Worm (Caenorhabditis elegans) whole organism, L4 larva: Measurements from ENCODE around the gene rpc-2.
A peak's percentile ranks its signal among the peaks of the same experiment; 100 is the strongest.

Source experiments
- D1046.2 ChIP-seq: fragments of 200-800 bp; sonication (Bioruptor generic); IDR thresholded peaks from 2 replicates; pipeline ENCODE4 v1.3.6; 2022; ENCODE audit warnings: missing genetic modification characterization, missing compliant biosample characterization
- F49E8.2 ChIP-seq: sonication (generic microtip); optimal IDR thresholded peaks from 2 replicates; lab custom pipeline; 2016; ENCODE audit warnings: missing compliant biosample characterization, mild to moderate bottlenecking, missing genetic modification characterization, borderline replicate concordance
- T26A8.4 ChIP-seq: fragments of 200-800 bp; sonication (Bioruptor generic); IDR thresholded peaks from 2 replicates; pipeline ENCODE4 v1.3.6; 2022; ENCODE audit warnings: missing genetic modification characterization, missing compliant biosample characterization
- ZK337.2 ChIP-seq: fragments of 200-800 bp; sonication (Bioruptor generic); IDR thresholded peaks from 2 replicates; pipeline ENCODE4 v1.3.6; 2022; ENCODE audit warnings: missing genetic modification reagents, missing genetic modification characterization, missing compliant biosample characterization
- ZK546.5 ChIP-seq, 2 experiments: sonication (generic microtip); optimal IDR thresholded peaks; 2 replicates each; lab custom pipeline; 2017; ENCODE audit warnings: missing biosample characterization in 2 of 2, missing genetic modification characterization in 2 of 2
- aha-1 ChIP-seq: fragments of 150-350 bp; peaks from one replicate; lab custom pipeline; 2014; ENCODE audit warnings: missing biosample characterization, missing genetic modification characterization
- arid-1 ChIP-seq: fragments of 200-800 bp; sonication (Bioruptor generic); conservative IDR thresholded peaks from 2 replicates; pipeline ENCODE4 v1.3.6; 2022; ENCODE audit warnings: missing genetic modification reagents, missing genetic modification characterization, missing compliant biosample characterization
- attf-4 ChIP-seq: sonication (generic microtip); optimal IDR thresholded peaks from 3 replicates; lab custom pipeline; 2017; ENCODE audit warnings: missing biosample characterization, missing genetic modification characterization
- ceh-20 ChIP-seq: fragments of 200-800 bp; sonication (Bioruptor generic); IDR thresholded peaks from 2 replicates; pipeline ENCODE4 v1.3.6; 2022; ENCODE audit warnings: missing genetic modification reagents, missing genetic modification characterization, missing compliant biosample characterization
- ces-1 ChIP-seq: fragments of 150-350 bp; sonication (generic microtip); optimal IDR thresholded peaks from 4 replicates; lab custom pipeline; 2014; ENCODE audit warnings: missing biosample characterization, missing genetic modification reagents, missing genetic modification characterization
- cey-2 ChIP-seq: sonication (generic microtip); optimal IDR thresholded peaks from 3 replicates; lab custom pipeline; 2017; ENCODE audit warnings: missing genetic modification characterization, mild to moderate bottlenecking, missing compliant biosample characterization, antibody characterized with exemption, borderline replicate concordance; ENCODE audit not compliant: insufficient read depth
- daf-8 ChIP-seq: fragments of 200-800 bp; sonication (Bioruptor generic); IDR thresholded peaks from 2 replicates; pipeline ENCODE4 v1.3.6; 2022; ENCODE audit warnings: missing genetic modification characterization, missing compliant biosample characterization
- dmd-6 ChIP-seq: fragments of 200-800 bp; sonication (Bioruptor generic); IDR thresholded peaks from 2 replicates; pipeline ENCODE4 v1.3.6; 2022; ENCODE audit warnings: missing genetic modification reagents, missing genetic modification characterization, missing compliant biosample characterization
- dmd-8 ChIP-seq: fragments of 200-800 bp; sonication (Bioruptor generic); IDR thresholded peaks from 2 replicates; pipeline ENCODE4 v1.3.6; 2022; ENCODE audit warnings: missing genetic modification characterization, missing compliant biosample characterization
- dpl-1 ChIP-seq: fragments of 150-350 bp; optimal IDR thresholded peaks from 2 replicates; lab custom pipeline; 2014; ENCODE audit warnings: missing biosample characterization, missing genetic modification reagents, missing genetic modification characterization
- dve-1 ChIP-seq: sonication (generic microtip); optimal IDR thresholded peaks from 2 replicates; lab custom pipeline; 2017; ENCODE audit warnings: antibody characterized with exemption, mild to moderate bottlenecking, missing genetic modification characterization, missing compliant biosample characterization; ENCODE audit not compliant: insufficient read depth
- fkh-10 ChIP-seq: fragments of 150-350 bp; optimal IDR thresholded peaks from 2 replicates; lab custom pipeline; 2014; ENCODE audit warnings: missing biosample characterization, missing genetic modification reagents, missing genetic modification characterization
- gei-8 ChIP-seq: fragments of 200-800 bp; sonication (Bioruptor generic); optimal IDR thresholded peaks from 2 replicates; lab custom pipeline; 2018; ENCODE audit warnings: mild to moderate bottlenecking, missing genetic modification characterization, missing compliant biosample characterization
- hmg-1.1 ChIP-seq: fragments of 200-800 bp; sonication (Bioruptor generic); IDR thresholded peaks from 2 replicates; pipeline ENCODE4 v1.3.6; 2022; ENCODE audit warnings: missing genetic modification reagents, missing genetic modification characterization, missing compliant biosample characterization
- lin-13 ChIP-seq: fragments of 150-350 bp; optimal IDR thresholded peaks from 2 replicates; lab custom pipeline; 2014; ENCODE audit warnings: missing biosample characterization, missing genetic modification reagents, missing genetic modification characterization
- lin-15B ChIP-seq: fragments of 150-350 bp; sonication (generic microtip); optimal IDR thresholded peaks from 3 replicates; lab custom pipeline; 2014; ENCODE audit warnings: missing biosample characterization, missing genetic modification characterization
- lin-29 ChIP-seq: fragments of 200-800 bp; sonication (Bioruptor generic); IDR thresholded peaks from 2 replicates; pipeline ENCODE4 v1.3.6; 2022; ENCODE audit warnings: missing genetic modification reagents, missing genetic modification characterization, missing compliant biosample characterization
- lsy-2 ChIP-seq, 2 experiments: fragments of 150-350 bp in 1 of 2; sonication (generic microtip) in 1 of 2; optimal IDR thresholded peaks; 2 replicates each; lab custom pipeline; 2014 to 2017; ENCODE audit warnings: missing biosample characterization in 2 of 2, missing genetic modification characterization in 2 of 2
- mes-2 ChIP-seq: sonication (generic microtip); optimal IDR thresholded peaks from 2 replicates; lab custom pipeline; 2016; ENCODE audit warnings: missing genotype, mild to moderate bottlenecking, missing genetic modification characterization, missing compliant biosample characterization; ENCODE audit not compliant: poor library complexity, severe bottlenecking
- mxl-2 ChIP-seq: fragments of 200-800 bp; sonication (Bioruptor generic); conservative IDR thresholded peaks from 2 replicates; pipeline ENCODE4 v1.3.6; 2022; ENCODE audit warnings: missing genetic modification reagents, missing genetic modification characterization, missing compliant biosample characterization
- mxl-3 ChIP-seq: fragments of 200-800 bp; sonication (Bioruptor generic); optimal IDR thresholded peaks from 2 replicates; lab custom pipeline; 2018; ENCODE audit warnings: mild to moderate bottlenecking, missing genetic modification characterization, missing compliant biosample characterization
- nhr-237 ChIP-seq: sonication (generic microtip); optimal IDR thresholded peaks from 2 replicates; lab custom pipeline; 2017; ENCODE audit warnings: missing biosample characterization, missing genetic modification characterization
- nhr-25 ChIP-seq: sonication (generic microtip); optimal IDR thresholded peaks from 2 replicates; lab custom pipeline; 2017; ENCODE audit warnings: missing genetic modification characterization, mild to moderate bottlenecking, missing compliant biosample characterization, antibody characterized with exemption, moderate library complexity, borderline replicate concordance; ENCODE audit not compliant: insufficient read depth
- nhr-28 ChIP-seq: fragments of 150-350 bp; optimal IDR thresholded peaks from 2 replicates; lab custom pipeline; 2014; ENCODE audit warnings: missing biosample characterization, missing genetic modification characterization
- nhr-48 ChIP-seq: sonication (generic microtip); optimal IDR thresholded peaks from 2 replicates; lab custom pipeline; 2016; ENCODE audit warnings: mild to moderate bottlenecking, missing genetic modification characterization, missing compliant biosample characterization
- nhr-6 ChIP-seq: fragments of 150-350 bp; optimal IDR thresholded peaks from 2 replicates; lab custom pipeline; 2014; ENCODE audit warnings: missing biosample characterization, missing genetic modification characterization
- nhr-76 ChIP-seq: fragments of 150-350 bp; optimal IDR thresholded peaks from 2 replicates; lab custom pipeline; 2014; ENCODE audit warnings: missing biosample characterization, missing genetic modification characterization
- nhr-77 ChIP-seq: fragments of 150-350 bp; optimal IDR thresholded peaks from 2 replicates; lab custom pipeline; 2014; ENCODE audit warnings: missing biosample characterization, missing genetic modification characterization
- pha-4 ChIP-seq, 2 experiments: fragments of 150-350 bp in 1 of 2; fragments of 200-800 bp in 1 of 2; sonication (Bioruptor generic) in 1 of 2; IDR thresholded peaks in 1 of 2; optimal IDR thresholded peaks in 1 of 2; 2 replicates each; pipeline versions ENCODE4 v1.3.6 to Lab custom; 2014 to 2022; ENCODE audit warnings: missing genetic modification characterization in 2 of 2, missing genetic modification reagents in 2 of 2, missing biosample characterization in 1 of 2, missing compliant biosample characterization in 1 of 2
- pqm-1 ChIP-seq: sonication (generic microtip); optimal IDR thresholded peaks from 2 replicates; lab custom pipeline; 2017; ENCODE audit warnings: missing biosample characterization, missing genetic modification characterization
- rbr-2 ChIP-seq: sonication (generic microtip); optimal IDR thresholded peaks from 2 replicates; lab custom pipeline; 2016; ENCODE audit warnings: missing genotype, missing genetic modification characterization, missing compliant biosample characterization
- saeg-2 ChIP-seq: fragments of 200-800 bp; sonication (Bioruptor generic); IDR thresholded peaks from 2 replicates; pipeline ENCODE4 v1.3.6; 2022; ENCODE audit warnings: missing genetic modification reagents, missing genetic modification characterization, missing compliant biosample characterization
- set-16 ChIP-seq: fragments of 200-800 bp; sonication (Bioruptor generic); IDR thresholded peaks from 2 replicates; pipeline ENCODE4 v1.3.6; 2022; ENCODE audit warnings: missing genetic modification reagents, missing genetic modification characterization, missing compliant biosample characterization
- snpc-1.2 ChIP-seq: fragments of 200-800 bp; sonication (Bioruptor generic); IDR thresholded peaks from 2 replicates; pipeline ENCODE4 v1.3.6; 2022; ENCODE audit warnings: missing genetic modification reagents, missing genetic modification characterization, missing compliant biosample characterization
- snpc-4 ChIP-seq: fragments of 150-350 bp; optimal IDR thresholded peaks from 2 replicates; lab custom pipeline; 2014; ENCODE audit warnings: missing biosample characterization, missing genetic modification characterization
- unc-130 ChIP-seq: sonication (generic microtip); optimal IDR thresholded peaks from 2 replicates; lab custom pipeline; 2016; ENCODE audit warnings: missing genetic modification reagents, missing genetic modification characterization, missing compliant biosample characterization
- unc-39 ChIP-seq: sonication (generic microtip); optimal IDR thresholded peaks from 2 replicates; lab custom pipeline; 2017; ENCODE audit warnings: missing biosample characterization, missing genetic modification characterization
- unc-62 ChIP-seq, 3 experiments: fragments of 150-350 bp in 1 of 3; sonication (generic microtip); optimal IDR thresholded peaks in 2 of 3; peaks in 1 of 3; 1 replicate in 1 of 3; 2 replicates in 2 of 3; lab custom pipeline; 2014 to 2017; ENCODE audit warnings: missing biosample characterization in 3 of 3, missing genetic modification characterization in 3 of 3, missing genetic modification reagents in 3 of 3, missing genotype in 1 of 3
- vab-7 ChIP-seq: fragments of 200-800 bp; sonication (Bioruptor generic); IDR thresholded peaks from 2 replicates; pipeline ENCODE4 v1.3.6; 2022; ENCODE audit warnings: missing genetic modification reagents, missing genetic modification characterization, missing compliant biosample characterization
- zip-11 ChIP-seq: fragments of 200-800 bp; sonication (Bioruptor generic); IDR thresholded peaks from 2 replicates; pipeline ENCODE4 v1.3.6; 2022; ENCODE audit warnings: missing genetic modification characterization, missing compliant biosample characterization
- zip-2 ChIP-seq: fragments of 150-350 bp; optimal IDR thresholded peaks from 2 replicates; lab custom pipeline; 2014; ENCODE audit warnings: missing biosample characterization, missing genetic modification characterization
- ztf-11 ChIP-seq: fragments of 150-350 bp; optimal IDR thresholded peaks from 2 replicates; lab custom pipeline; 2014; ENCODE audit warnings: missing biosample characterization, missing genetic modification characterization

The rpc-2 gene

ce11 chrIII:5601999-5602398 lies 44.8 kb downstream of the rpc-2 start (continued):
- TF ChIP-seq zip-11, result 0 out of 2 replicates have a peak, but pooled peaks have one; percentile 17
- peak; percentile 94 for TF ChIP-seq pha-4 (GFP tag; IDR thresholded peaks at IDR 0.05; lab: Robert Waterston, UW)
- TF ChIP-seq pha-4 (tag; optimal IDR thresholded peaks at IDR 0.05; lab: Kevin White, UChicago), result no peak
- TF ChIP-seq nhr-76, result no peak
- no peak for TF ChIP-seq snpc-4
- peak; percentile 84 for TF ChIP-seq dve-1 (tag; lab: Kevin White, UChicago)
- TF ChIP-seq F49E8.2 (tag; lab: Kevin White, UChicago), result peak; percentile 89
- no peak for TF ChIP-seq cey-2
- peak; percentile 64 for TF ChIP-seq nhr-25 (tag; lab: Kevin White, UChicago)
- no peak for TF ChIP-seq fkh-10 (GFP tag; lab: Kevin White, UChicago)
- TF ChIP-seq zip-2, result no peak
- no peak for TF ChIP-seq attf-4
- TF ChIP-seq lin-29 (GFP tag; lab: Robert Waterston, UW), result 0 out of 2 replicates have a peak, but pooled peaks have one; percentile 45
- TF ChIP-seq snpc-1.2 (GFP tag; lab: Robert Waterston, UW), result peak; percentile 88
- TF ChIP-seq nhr-237 (tag; lab: Kevin White, UChicago), result no peak

ce11 chrIII:5603439-5603986 lies 46.3 kb downstream of the rpc-2 start, which contains the start of gene madf-11:
Gene madf-11, minus strand, starts transcription at chrIII:5603489.
- TF ChIP-seq set-16 (GFP tag; lab: Robert Waterston, UW), result peak; percentile 60
- TF ChIP-seq hmg-1.1 (GFP tag; lab: Robert Waterston, UW), result peak; percentile 71
- no peak for TF ChIP-seq lin-29 (GFP tag; lab: Robert Waterston, UW)
- TF ChIP-seq ceh-20 (GFP tag; lab: Robert Waterston, UW), result 0 out of 2 replicates have a peak, but pooled peaks have one; percentile 41
- peak; percentile 41 for TF ChIP-seq lin-15B
- TF ChIP-seq gei-8, result no peak
- TF ChIP-seq lin-13 (GFP tag; lab: Kevin White, UChicago), result peak; percentile 51
- TF ChIP-seq ztf-11 (tag; lab: Kevin White, UChicago), result no peak
- peak in 1 of 2 experiments; percentile 98 for TF ChIP-seq unc-62 (GFP tag; optimal IDR thresholded peaks at IDR 0.05 in 1 of 2; lab: Kevin White, UChicago)
- TF ChIP-seq unc-62 (tag; optimal IDR thresholded peaks at IDR 0.05; lab: Kevin White, UChicago), result no peak
- peak; percentile 73 for TF ChIP-seq rbr-2 (tag; lab: Kevin White, UChicago)
- peak; percentile 79 for TF ChIP-seq mxl-3 (GFP tag; lab: Kevin White, UChicago)
- TF ChIP-seq vab-7, result 0 out of 2 replicates have a peak, but pooled peaks have one; percentile 26
- TF ChIP-seq unc-130 (GFP tag; lab: Kevin White, UChicago), result peak; percentile 7
- TF ChIP-seq fkh-10 (GFP tag; lab: Kevin White, UChicago), result peak; percentile 83
- TF ChIP-seq ZK337.2, result peak; percentile 22; the same call in 1 of the 2 replicates
- TF ChIP-seq arid-1 (GFP tag; lab: Robert Waterston, UW), result peak; percentile 64; the same call in 1 of the 2 replicates
- no peak for TF ChIP-seq mxl-2 (GFP tag; lab: Robert Waterston, UW)
- no peak for TF ChIP-seq cey-2
- TF ChIP-seq nhr-48 (tag; lab: Kevin White, UChicago), result peak; percentile 17
- TF ChIP-seq aha-1 (tag; lab: Kevin White, UChicago), result peak; percentile 99
- no peak for TF ChIP-seq saeg-2
- no peak for TF ChIP-seq daf-8
- TF ChIP-seq dpl-1 (GFP tag; lab: Kevin White, UChicago), result peak; percentile 74
- TF ChIP-seq nhr-28 (tag; lab: Kevin White, UChicago), result peak; percentile 77
- peak; percentile 78 for TF ChIP-seq dve-1 (tag; lab: Kevin White, UChicago)
- peak; percentile 37; the same call in 1 of the 2 replicates for TF ChIP-seq T26A8.4 (GFP tag; lab: Robert Waterston, UW)
- peak in 1 of 2 experiments; percentile 82 for TF ChIP-seq lsy-2 (tag; optimal IDR thresholded peaks at IDR 0.05; lab: Kevin White, UChicago)
- 0 out of 2 replicates have a peak, but pooled peaks have one; percentile 23 for TF ChIP-seq D1046.2 (GFP tag; lab: Robert Waterston, UW)
- peak; percentile 62 for TF ChIP-seq dmd-6 (GFP tag; lab: Robert Waterston, UW)
- TF ChIP-seq ces-1, result no peak
- no peak for TF ChIP-seq ZK546.5 (tag; optimal IDR thresholded peaks at IDR 0.05; lab: Kevin White, UChicago)
- TF ChIP-seq pqm-1, result peak; percentile 2
- TF ChIP-seq nhr-77 (tag; lab: Kevin White, UChicago), result peak; percentile 82
- TF ChIP-seq unc-39 (tag; lab: Kevin White, UChicago), result no peak
- TF ChIP-seq nhr-6 (tag; lab: Kevin White, UChicago), result peak; percentile 69
- TF ChIP-seq dmd-8 (GFP tag; lab: Robert Waterston, UW), result no peak
- TF ChIP-seq mes-2 (tag; lab: Kevin White, UChicago), result peak; percentile 96
